Fruit fly (Drosophila melanogaster) whole organism, embryonic: ENCODE data around the gene arg.

ENCODE experiments used
- Awh ChIP-seq: fragments of 200-800 bp; sonication (Bioruptor generic); IDR thresholded peaks from 2 replicates; pipeline ENCODE4, ENCODE4 v1.3.6; 2022; ENCODE audit warnings: missing biosample characterization, missing genetic modification characterization
- CG4617 ChIP-seq: fragments of 200-800 bp; sonication (Bioruptor generic); optimal IDR thresholded peaks from 3 replicates; lab custom pipeline; 2016; ENCODE audit warnings: missing biosample characterization, missing genetic modification characterization, borderline replicate concordance
- CG7357 ChIP-seq: fragments of 200-800 bp; sonication (Bioruptor generic); IDR thresholded peaks from 3 replicates; pipeline ENCODE4 v1.3.6; 2022; ENCODE audit warnings: missing biosample characterization, missing genetic modification characterization
- Chrac-16 ChIP-seq: fragments of 200-800 bp; sonication (Bioruptor generic); optimal IDR thresholded peaks from 3 replicates; lab custom pipeline; 2016; ENCODE audit warnings: missing biosample characterization, missing genetic modification characterization
- Dfd ChIP-seq, 2 experiments: fragments of >200 bp; optimal IDR thresholded peaks; 2 replicates each; lab custom pipeline; 2017; ENCODE audit warnings: missing biosample characterization in 2 of 2, missing genetic modification characterization in 2 of 2
- PHDP ChIP-seq: fragments of 200-800 bp; sonication (Bioruptor generic); optimal IDR thresholded peaks from 3 replicates; lab custom pipeline; 2018; ENCODE audit warnings: missing biosample characterization, mild to moderate bottlenecking, missing genetic modification characterization, moderate library complexity
- hkb ChIP-seq, 2 experiments: fragments of 200-800 bp in 1 of 2; fragments of >200 bp in 1 of 2; sonication (Bioruptor generic) in 1 of 2; IDR thresholded peaks in 1 of 2; optimal IDR thresholded peaks in 1 of 2; 2 replicates each; pipeline versions ENCODE4 v1.3.6 to Lab custom; 2017 to 2022; ENCODE audit warnings: missing biosample characterization in 1 of 2, missing genetic modification characterization in 1 of 2
- psq ChIP-seq: fragments of 200-800 bp; sonication (Bioruptor generic); optimal IDR thresholded peaks from 2 replicates; lab custom pipeline; 2017; ENCODE audit warnings: missing biosample characterization, missing genetic modification characterization
- sqz ChIP-seq: fragments of 200-800 bp; sonication (Bioruptor generic); optimal IDR thresholded peaks from 3 replicates; lab custom pipeline; 2018; ENCODE audit warnings: missing biosample characterization, mild to moderate bottlenecking, missing genetic modification characterization

dm6 chrX:521683-522082 is 12.4 kb downstream of the arg start:
- TF ChIP-seq Dfd (GFP tag; optimal IDR thresholded peaks at IDR 0.05; lab: Kevin White, UChicago) (no peak), CG4617 (GFP tag; lab: Kevin White, UChicago) (no peak), Awh (no peak), psq (GFP tag; lab: Kevin White, UChicago) (no peak), hkb (optimal IDR thresholded peaks at IDR 0.05; lab: Kevin White, UChicago) (no peak), hkb (GFP tag; IDR thresholded peaks at IDR 0.05; lab: Robert Waterston, UW) (no peak), sqz (no peak), PHDP (tag; lab: Kevin White, UChicago) (no peak), CG7357 (no peak), Chrac-16 (GFP tag; lab: Kevin White, UChicago) (no peak)
